Fruit fly (Drosophila melanogaster) whole organism, embryonic: ENCODE data around the gene Tsp97E.

Experiments used
- Abd-B ChIP-seq: fragments of 200-800 bp; sonication (Bioruptor generic); optimal IDR thresholded peaks from 2 replicates; lab custom pipeline; 2018; ENCODE audit warnings: missing biosample characterization, mild to moderate bottlenecking, missing genetic modification characterization, moderate library complexity
- Aef1 ChIP-seq: fragments of 200-800 bp; sonication (Bioruptor generic); IDR thresholded peaks from 3 replicates; pipeline ENCODE4 v1.3.6; 2022; ENCODE audit warnings: missing biosample characterization, missing genetic modification characterization
- Atf6 ChIP-seq: fragments of 200-800 bp; sonication (Bioruptor generic); IDR thresholded peaks from 2 replicates; pipeline ENCODE4 v1.3.6; 2022; ENCODE audit warnings: missing biosample characterization, missing genetic modification characterization
- Blimp-1 ChIP-seq: fragments of 200-800 bp; sonication (Bioruptor generic); optimal IDR thresholded peaks from 3 replicates; lab custom pipeline; 2018; ENCODE audit warnings: missing biosample characterization, missing genetic modification characterization, mild to moderate bottlenecking, moderate library complexity, missing genetic modification reagents
- CG10431 ChIP-seq: fragments of 200-800 bp; sonication (Bioruptor generic); optimal IDR thresholded peaks from 3 replicates; lab custom pipeline; 2018; ENCODE audit warnings: missing biosample characterization, mild to moderate bottlenecking, missing genetic modification characterization
- CG11456 ChIP-seq: fragments of 200-800 bp; sonication (Bioruptor generic); IDR thresholded peaks from 3 replicates; pipeline ENCODE4 v1.3.6; 2022; ENCODE audit warnings: missing biosample characterization, missing genetic modification characterization
- CG13894 ChIP-seq: fragments of 200-800 bp; sonication (Bioruptor generic); optimal IDR thresholded peaks from 3 replicates; lab custom pipeline; 2018; ENCODE audit warnings: missing biosample characterization, mild to moderate bottlenecking, missing genetic modification characterization, moderate library complexity
- CG14050 ChIP-seq: fragments of 200-800 bp; sonication (Bioruptor generic); IDR thresholded peaks from 3 replicates; pipeline ENCODE4 v1.3.6; 2022; ENCODE audit warnings: missing biosample characterization, missing genetic modification characterization
- CG14710 ChIP-seq: fragments of 200-800 bp; sonication (Bioruptor generic); optimal IDR thresholded peaks from 3 replicates; lab custom pipeline; 2019; ENCODE audit warnings: missing biosample characterization, mild to moderate bottlenecking, missing genetic modification characterization, moderate library complexity
- CG1647 ChIP-seq: fragments of 200-800 bp; sonication (Bioruptor generic); optimal IDR thresholded peaks from 3 replicates; lab custom pipeline; 2016; ENCODE audit warnings: missing biosample characterization, missing genetic modification characterization
- CG3065 ChIP-seq: fragments of 200-800 bp; sonication (Bioruptor generic); optimal IDR thresholded peaks from 2 replicates; lab custom pipeline; 2016; ENCODE audit warnings: missing biosample characterization, missing genetic modification characterization
- CG34376 ChIP-seq: fragments of 200-800 bp; sonication (Bioruptor generic); optimal IDR thresholded peaks from 2 replicates; lab custom pipeline; 2018; ENCODE audit warnings: missing biosample characterization, mild to moderate bottlenecking, missing genetic modification characterization
- CG3726 ChIP-seq: fragments of 200-800 bp; sonication (Bioruptor generic); IDR thresholded peaks from 3 replicates; pipeline ENCODE4, ENCODE4 v1.3.6; 2022; ENCODE audit warnings: missing biosample characterization, missing genetic modification characterization
- CG4707 ChIP-seq: fragments of 200-800 bp; sonication (Bioruptor generic); optimal IDR thresholded peaks from 2 replicates; lab custom pipeline; 2018; ENCODE audit warnings: missing biosample characterization, mild to moderate bottlenecking, missing genetic modification characterization, moderate library complexity
- CG7963 ChIP-seq: fragments of 200-800 bp; sonication (Bioruptor generic); IDR thresholded peaks from 3 replicates; pipeline ENCODE4 v1.3.6; 2022; ENCODE audit warnings: missing biosample characterization, missing genetic modification characterization; ENCODE audit not compliant: partially characterized antibody
- CG8281 ChIP-seq: fragments of 200-800 bp; sonication (Bioruptor generic); optimal IDR thresholded peaks from 2 replicates; lab custom pipeline; 2018; ENCODE audit warnings: missing biosample characterization, mild to moderate bottlenecking, missing genetic modification characterization, moderate library complexity
- CG8388 ChIP-seq: fragments of 200-800 bp; sonication (Bioruptor generic); optimal IDR thresholded peaks from 2 replicates; lab custom pipeline; 2019; ENCODE audit warnings: missing biosample characterization, mild to moderate bottlenecking, missing genetic modification characterization, moderate library complexity
- CG8944 ChIP-seq: fragments of 200-800 bp; sonication (Bioruptor generic); optimal IDR thresholded peaks from 3 replicates; lab custom pipeline; 2016; ENCODE audit warnings: missing biosample characterization, missing genetic modification characterization
- CG9876 ChIP-seq: fragments of 200-800 bp; sonication (Bioruptor generic); optimal IDR thresholded peaks from 2 replicates; lab custom pipeline; 2016; ENCODE audit warnings: missing biosample characterization, missing genetic modification characterization
- Deaf1 ChIP-seq: fragments of 200-800 bp; optimal IDR thresholded peaks from 3 replicates; lab custom pipeline; 2019; ENCODE audit warnings: missing biosample characterization, mild to moderate bottlenecking, missing genetic modification characterization, moderate library complexity
- Doc2 ChIP-seq: fragments of 200-800 bp; sonication (Bioruptor generic); IDR thresholded peaks from 2 replicates; pipeline ENCODE4 v1.3.6; 2022; ENCODE audit warnings: missing biosample characterization, missing genetic modification characterization
- Dref ChIP-seq: fragments of 200-800 bp; sonication (Bioruptor generic); IDR thresholded peaks from 2 replicates; pipeline ENCODE4 v1.3.6; 2022; ENCODE audit warnings: missing biosample characterization, missing genetic modification characterization
- H15 ChIP-seq: fragments of 200-800 bp; sonication (Bioruptor generic); IDR thresholded peaks from 3 replicates; pipeline ENCODE4 v1.3.6; 2022; ENCODE audit warnings: missing biosample characterization, missing genetic modification characterization
- HLH54F ChIP-seq: fragments of 200-800 bp; sonication (Bioruptor generic); optimal IDR thresholded peaks from 3 replicates; lab custom pipeline; 2016; ENCODE audit warnings: missing biosample characterization, missing genetic modification characterization
- HLHmδ ChIP-seq: fragments of 200-800 bp; sonication (Bioruptor generic); optimal IDR thresholded peaks from 2 replicates; lab custom pipeline; 2018; ENCODE audit warnings: missing biosample characterization, mild to moderate bottlenecking, missing genetic modification characterization, moderate library complexity
- HmgD ChIP-seq: fragments of 200-800 bp; sonication (Bioruptor generic); optimal IDR thresholded peaks from 3 replicates; lab custom pipeline; 2016; ENCODE audit warnings: missing biosample characterization, missing genetic modification characterization
- NK7.1 ChIP-seq: fragments of 200-800 bp; sonication (Bioruptor generic); optimal IDR thresholded peaks from 3 replicates; lab custom pipeline; 2016; ENCODE audit warnings: missing biosample characterization, missing genetic modification characterization
- NfI ChIP-seq: fragments of 200-800 bp; sonication (Bioruptor generic); optimal IDR thresholded peaks from 3 replicates; lab custom pipeline; 2018; ENCODE audit warnings: missing biosample characterization, mild to moderate bottlenecking, missing genetic modification characterization, moderate library complexity
- PHDP ChIP-seq: fragments of 200-800 bp; sonication (Bioruptor generic); optimal IDR thresholded peaks from 3 replicates; lab custom pipeline; 2018; ENCODE audit warnings: missing biosample characterization, mild to moderate bottlenecking, missing genetic modification characterization, moderate library complexity
- bab2 ChIP-seq: fragments of 200-800 bp; sonication (Bioruptor generic); optimal IDR thresholded peaks from 2 replicates; lab custom pipeline; 2016; ENCODE audit warnings: missing biosample characterization, missing genetic modification characterization
- cas ChIP-seq: fragments of 200-800 bp; sonication (Bioruptor generic); IDR thresholded peaks from 2 replicates; pipeline ENCODE4 v1.3.6; 2022; ENCODE audit warnings: missing biosample characterization, missing genetic modification characterization
- caup ChIP-seq: fragments of 200-800 bp; sonication (Bioruptor generic); optimal IDR thresholded peaks from 3 replicates; lab custom pipeline; 2017; ENCODE audit warnings: missing biosample characterization, mild to moderate bottlenecking, missing genetic modification characterization, moderate library complexity; ENCODE audit not compliant: severe bottlenecking
- dmrt11E ChIP-seq: fragments of 200-800 bp; sonication (Bioruptor generic); optimal IDR thresholded peaks from 3 replicates; lab custom pipeline; 2018; ENCODE audit warnings: missing biosample characterization, mild to moderate bottlenecking, missing genetic modification characterization, moderate library complexity
- dysf ChIP-seq: fragments of 200-800 bp; sonication (Bioruptor generic); IDR thresholded peaks from 3 replicates; pipeline ENCODE4 v1.3.6; 2022; ENCODE audit warnings: missing biosample characterization, missing genetic modification characterization
- gcm ChIP-seq: fragments of 200-800 bp; sonication (Bioruptor generic); optimal IDR thresholded peaks from 2 replicates; lab custom pipeline; 2019; ENCODE audit warnings: missing biosample characterization, mild to moderate bottlenecking, missing genetic modification characterization, moderate library complexity
- gfzf ChIP-seq: fragments of 200-800 bp; sonication (Bioruptor generic); optimal IDR thresholded peaks from 2 replicates; lab custom pipeline; 2016; ENCODE audit warnings: missing biosample characterization, mild to moderate bottlenecking, missing genetic modification characterization, moderate library complexity
- gro ChIP-seq: fragments of 200-800 bp; sonication (Bioruptor generic); optimal IDR thresholded peaks from 2 replicates; lab custom pipeline; 2016; ENCODE audit warnings: missing biosample characterization, missing genetic modification characterization
- jumu ChIP-seq: fragments of 200-800 bp; sonication (Bioruptor generic); optimal IDR thresholded peaks from 3 replicates; lab custom pipeline; 2016; ENCODE audit warnings: missing biosample characterization, missing genetic modification characterization
- lov ChIP-seq, 2 experiments: fragments of 200-800 bp in 1 of 2; fragments of >200 bp in 1 of 2; sonication (Bioruptor generic) in 1 of 2; IDR thresholded peaks in 1 of 2; optimal IDR thresholded peaks in 1 of 2; 2 replicates in 1 of 2; 3 replicates in 1 of 2; pipeline versions ENCODE4 v1.3.6 to Lab custom; 2017 to 2022; ENCODE audit warnings: missing biosample characterization in 1 of 2, missing genetic modification characterization in 1 of 2
- maf-S ChIP-seq: fragments of 200-800 bp; sonication (Bioruptor generic); optimal IDR thresholded peaks from 2 replicates; lab custom pipeline; 2016; ENCODE audit warnings: missing biosample characterization, missing genetic modification characterization
- mam ChIP-seq: fragments of 200-800 bp; sonication (Bioruptor generic); optimal IDR thresholded peaks from 3 replicates; lab custom pipeline; 2016; ENCODE audit warnings: missing biosample characterization, missing genetic modification characterization
- mld ChIP-seq: fragments of 200-800 bp; sonication (Bioruptor generic); IDR thresholded peaks from 3 replicates; pipeline ENCODE4 v1.3.6; 2022; ENCODE audit warnings: missing biosample characterization, missing genetic modification characterization; ENCODE audit not compliant: partially characterized antibody
- nerfin-1 ChIP-seq: fragments of 200-800 bp; sonication (Bioruptor generic); optimal IDR thresholded peaks from 3 replicates; lab custom pipeline; 2019; ENCODE audit warnings: missing biosample characterization, mild to moderate bottlenecking, missing genetic modification characterization, moderate library complexity
- nom ChIP-seq: fragments of 200-800 bp; sonication (Bioruptor generic); optimal IDR thresholded peaks from 2 replicates; lab custom pipeline; 2017; ENCODE audit warnings: missing biosample characterization, missing genetic modification characterization, mild to moderate bottlenecking, moderate library complexity, missing genetic modification reagents
- prd ChIP-seq, 3 experiments: fragments of >200 bp in 2 of 3; fragments of 200-800 bp in 1 of 3; sonication (Bioruptor generic) in 1 of 3; optimal IDR thresholded peaks in 2 of 3; IDR thresholded peaks in 1 of 3; 2 replicates in 2 of 3; 3 replicates in 1 of 3; pipeline versions ENCODE4 v1.3.6 to Lab custom; 2017 to 2022; ENCODE audit warnings: missing biosample characterization in 1 of 3, missing genetic modification characterization in 1 of 3
- pros ChIP-seq: fragments of 200-800 bp; sonication (Bioruptor generic); optimal IDR thresholded peaks from 3 replicates; lab custom pipeline; 2019; ENCODE audit warnings: missing biosample characterization, mild to moderate bottlenecking, missing genetic modification characterization, moderate library complexity
- ro ChIP-seq: fragments of 200-800 bp; sonication (Bioruptor generic); IDR thresholded peaks from 2 replicates; pipeline ENCODE4 v1.3.6; 2022; ENCODE audit warnings: missing biosample characterization, missing genetic modification characterization
- sisA ChIP-seq: fragments of 200-800 bp; sonication (Bioruptor generic); IDR thresholded peaks from 2 replicates; pipeline ENCODE4 v1.3.6; 2022; ENCODE audit warnings: missing biosample characterization, missing genetic modification characterization
- tap ChIP-seq: fragments of 200-800 bp; optimal IDR thresholded peaks from 3 replicates; lab custom pipeline; 2019; ENCODE audit warnings: missing biosample characterization, mild to moderate bottlenecking, missing genetic modification characterization, moderate library complexity

Gene Tsp97E

DNA sequence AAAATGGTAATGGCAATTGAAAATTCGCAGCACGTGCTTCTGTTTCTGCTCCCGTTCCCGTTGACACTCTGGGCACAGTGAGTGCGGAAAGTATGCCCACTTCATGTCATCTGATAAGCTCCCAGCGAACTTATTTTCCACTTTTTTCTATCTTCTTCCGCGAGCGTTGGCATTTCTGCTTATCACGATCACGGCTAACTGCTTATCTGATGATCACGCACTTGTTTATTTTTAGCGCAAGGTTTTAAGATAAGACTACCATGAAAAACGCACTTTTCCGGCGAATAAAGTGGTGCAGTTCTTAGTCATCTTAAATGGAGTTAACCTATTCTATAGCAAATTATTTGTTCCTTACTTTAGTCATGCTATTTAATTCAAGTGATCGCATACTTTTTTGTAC, 27.2 kb downstream of the Tsp97E start (continued):
- TF ChIP-seq HLH54F (GFP tag; lab: Kevin White, UChicago) = peak; percentile 43
- TF ChIP-seq Doc2 (GFP tag; lab: Robert Waterston, UW) = no peak
- peak; percentile 7 for TF ChIP-seq CG8281 (tag; lab: Kevin White, UChicago)
- no peak for TF ChIP-seq gfzf (GFP tag; lab: Kevin White, UChicago)
- peak; percentile 91 for TF ChIP-seq CG8388 (GFP tag; lab: Kevin White, UChicago)
- TF ChIP-seq NfI (GFP tag; lab: Kevin White, UChicago) = peak; percentile 39
- TF ChIP-seq Blimp-1 (GFP tag; lab: Kevin White, UChicago) = peak; percentile 40
- no peak for TF ChIP-seq maf-S (GFP tag; lab: Kevin White, UChicago)
- TF ChIP-seq CG4707 (GFP tag; lab: Kevin White, UChicago) = no peak
- no peak for TF ChIP-seq Atf6
- TF ChIP-seq dysf (GFP tag; lab: Robert Waterston, UW) = peak; percentile 59; the same call in 2 of the 3 replicates
- TF ChIP-seq bab2 (GFP tag; lab: Kevin White, UChicago) = peak; percentile 48
- TF ChIP-seq CG1647 (GFP tag; lab: Kevin White, UChicago) = peak; percentile 44
- TF ChIP-seq pros = no peak
- no peak for TF ChIP-seq CG13894
- TF ChIP-seq NK7.1 (GFP tag; lab: Kevin White, UChicago) = no peak
- peak; percentile 12 for TF ChIP-seq CG8944 (GFP tag; lab: Kevin White, UChicago)
- TF ChIP-seq H15 = no peak
- TF ChIP-seq CG34376 (GFP tag; lab: Kevin White, UChicago) = peak; percentile 6
- no peak for TF ChIP-seq ro (GFP tag; lab: Robert Waterston, UW)
- TF ChIP-seq CG11456 (GFP tag; lab: Robert Waterston, UW) = 0 out of 3 replicates have a peak, but pooled peaks have one; percentile 49
- TF ChIP-seq cas (GFP tag; lab: Robert Waterston, UW) = no peak
- no peak for TF ChIP-seq Dref (GFP tag; lab: Robert Waterston, UW)
- peak; percentile 47 for TF ChIP-seq mam (GFP tag; lab: Kevin White, UChicago)
- no peak for TF ChIP-seq dmrt11E (tag; lab: Kevin White, UChicago)
- no peak for TF ChIP-seq HmgD (GFP tag; lab: Kevin White, UChicago)
- no peak for TF ChIP-seq Aef1 (GFP tag; lab: Robert Waterston, UW)
- TF ChIP-seq nom = no peak
- peak; percentile 54 for TF ChIP-seq PHDP (tag; lab: Kevin White, UChicago)
- TF ChIP-seq mld = no peak
- peak; percentile 27; the same call in 1 of the 2 replicates for TF ChIP-seq sisA (GFP tag; lab: Robert Waterston, UW)
- no peak for TF ChIP-seq CG10431
- peak; percentile 35 for TF ChIP-seq caup (GFP tag; lab: Kevin White, UChicago)
- TF ChIP-seq jumu (GFP tag; lab: Kevin White, UChicago) = no peak
- TF ChIP-seq lov (optimal IDR thresholded peaks at IDR 0.05; lab: Kevin White, UChicago) = no peak
- TF ChIP-seq lov (GFP tag; IDR thresholded peaks at IDR 0.05; lab: Robert Waterston, UW) = no peak
- TF ChIP-seq CG3065 (GFP tag; lab: Kevin White, UChicago) = no peak
- no peak for TF ChIP-seq HLHmδ
- TF ChIP-seq CG9876 = peak; percentile 10
- no peak for TF ChIP-seq Abd-B (GFP tag; lab: Kevin White, UChicago)
- TF ChIP-seq CG7963 (GFP tag; lab: Robert Waterston, UW) = no peak
- TF ChIP-seq nerfin-1 (tag; lab: Kevin White, UChicago) = peak; percentile 23
- TF ChIP-seq Deaf1 = no peak
- TF ChIP-seq tap (tag; lab: Kevin White, UChicago) = no peak
- peak; percentile 36 for TF ChIP-seq gro (GFP tag; lab: Kevin White, UChicago)
- peak; percentile 31 for TF ChIP-seq CG14710
- no peak for TF ChIP-seq prd (optimal IDR thresholded peaks at IDR 0.05; lab: Kevin White, UChicago)
- TF ChIP-seq prd (GFP tag; IDR thresholded peaks at IDR 0.05; lab: Robert Waterston, UW) = peak; percentile 46; the same call in 1 of the 3 replicates
- TF ChIP-seq CG14050 (GFP tag; lab: Robert Waterston, UW) = no peak
- no peak for TF ChIP-seq CG3726 (GFP tag; lab: Robert Waterston, UW)
- no peak for TF ChIP-seq gcm (GFP tag; lab: Kevin White, UChicago)
